Fruit fly (Drosophila melanogaster): ENCODE results near the gene spri.
A peak's percentile ranks its signal among the peaks of the same experiment; 100 is the strongest.

Gene spri

DNA sequence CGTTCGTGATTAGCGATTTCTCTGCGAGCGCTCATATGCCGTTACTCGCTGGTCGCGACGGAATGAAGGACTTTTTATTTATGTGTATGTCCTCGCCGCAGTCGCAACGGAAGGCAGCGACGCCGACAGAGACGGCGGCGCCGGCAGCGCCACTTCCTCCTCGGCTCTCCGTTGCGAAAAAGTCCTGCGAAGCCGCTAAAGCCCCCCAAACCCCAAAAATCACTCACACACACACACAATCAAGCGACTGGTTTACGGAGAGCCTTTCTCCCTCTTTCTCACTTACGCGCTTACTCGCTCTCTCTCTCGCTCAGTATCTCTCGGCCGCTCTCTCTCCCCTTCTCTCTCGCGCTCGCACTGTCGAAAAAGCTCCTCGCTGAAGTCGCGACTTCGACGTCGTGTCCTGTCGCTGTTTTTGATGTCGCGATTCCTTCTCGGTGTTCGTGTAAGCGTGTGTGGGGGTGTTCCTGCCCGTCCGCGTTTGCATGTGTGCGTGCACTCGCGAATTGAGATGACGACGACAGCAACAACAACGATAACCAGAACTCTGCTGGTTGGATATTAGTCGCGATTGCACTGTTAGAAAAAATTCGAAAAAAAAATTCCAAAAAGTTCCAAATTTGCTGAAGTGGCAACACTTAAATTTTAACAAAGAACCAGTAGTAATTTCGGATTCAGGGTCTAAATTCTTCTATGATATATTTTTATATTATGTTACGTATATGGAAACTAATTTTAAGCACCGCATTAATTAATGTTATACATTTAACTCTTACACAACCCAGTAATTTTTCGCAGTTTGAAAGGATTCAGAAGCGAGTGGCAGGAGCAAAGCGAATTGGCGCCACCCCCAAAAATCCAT, 35.2 kb upstream of the spri start, which contains the start of gene CG43347 (continued):
- no peak for TF ChIP-seq Doc3 (GFP tag; IDR thresholded peaks at IDR 0.05; ENCODE audit: partially characterized antibody)
- TF ChIP-seq CG5245 (GFP tag; optimal IDR thresholded peaks at IDR 0.05), result no peak
- peak; percentile 70 for TF ChIP-seq odd (GFP tag; optimal IDR thresholded peaks at IDR 0.05)
- peak; percentile 53 for TF ChIP-seq D19B (GFP tag; optimal IDR thresholded peaks at IDR 0.05)
- TF ChIP-seq Bgb (GFP tag; IDR thresholded peaks at IDR 0.05; ENCODE audit: partially characterized antibody), result no peak
- TF ChIP-seq CG14710 (tag; optimal IDR thresholded peaks at IDR 0.05), result peak; percentile 43
- TF ChIP-seq wor (GFP tag; IDR thresholded peaks at IDR 0.05), result peak; percentile 20; the same call in 1 of the 2 replicates
- TF ChIP-seq bsh (GFP tag; optimal IDR thresholded peaks at IDR 0.05), result peak in 1 of 2 experiments; percentile 72
- TF ChIP-seq Trl (optimal IDR thresholded peaks at IDR 0.05), result peak; percentile 58 to 70
- TF ChIP-seq Trl (GFP tag; optimal IDR thresholded peaks at IDR 0.05), result no peak
- TF ChIP-seq CG10462 (GFP tag; optimal IDR thresholded peaks at IDR 0.05), result no peak
- TF ChIP-seq Ravus (GFP tag; IDR thresholded peaks at IDR 0.05), result no peak
- TF ChIP-seq CG4328 (GFP tag; optimal IDR thresholded peaks at IDR 0.05), result peak; percentile 61
- no peak; the same call in 1 of the 2 replicates for TF ChIP-seq CG5953 (GFP tag; IDR thresholded peaks at IDR 0.05)
- peak; percentile 76 for TF ChIP-seq CG18619 (GFP tag; optimal IDR thresholded peaks at IDR 0.05)
- TF ChIP-seq Atf6 (GFP tag; IDR thresholded peaks at IDR 0.05), result peak; percentile 61; the same call in 1 of the 2 replicates
- no peak for TF ChIP-seq CG9609 (GFP tag; optimal IDR thresholded peaks at IDR 0.05)
- no peak for TF ChIP-seq ssp (GFP tag; IDR thresholded peaks at IDR 0.05)
- no peak for TF ChIP-seq corto (GFP tag; optimal IDR thresholded peaks at IDR 0.05)
- no peak for TF ChIP-seq dimm (GFP tag; IDR thresholded peaks at IDR 0.05)
- TF ChIP-seq trem (tag; optimal IDR thresholded peaks at IDR 0.05), result peak; percentile 11
- no peak for TF ChIP-seq wek (GFP tag; optimal IDR thresholded peaks at IDR 0.05)
- no peak for TF ChIP-seq HLHmδ (GFP tag; optimal IDR thresholded peaks at IDR 0.05)
- peak; percentile 55 for TF ChIP-seq vvl (GFP tag; IDR thresholded peaks at IDR 0.05)
- peak; percentile 38; the same call in 1 of the 2 replicates for TF ChIP-seq CG7372 (GFP tag; IDR thresholded peaks at IDR 0.05)
- TF ChIP-seq Rx (GFP tag; IDR thresholded peaks at IDR 0.05), result 0 out of 2 replicates have a peak, but pooled peaks have one; percentile 18
- peak; percentile 92 for TF ChIP-seq Ets65A (GFP tag)
- TF ChIP-seq CG31365 (tag; optimal IDR thresholded peaks at IDR 0.05), result peak; percentile 22
- no peak for TF ChIP-seq gfzf (GFP tag; optimal IDR thresholded peaks at IDR 0.05)
- TF ChIP-seq nmo (GFP tag; optimal IDR thresholded peaks at IDR 0.05), result peak; percentile 77
- TF ChIP-seq Eip74EF (GFP tag; optimal IDR thresholded peaks at IDR 0.05), result peak in 1 of 2 experiments; percentile 51
- TF ChIP-seq shn (GFP tag; optimal IDR thresholded peaks at IDR 0.05), result no peak
- no peak for TF ChIP-seq bbx (GFP tag; IDR thresholded peaks at IDR 0.05; ENCODE audit: partially characterized antibody)
- TF ChIP-seq CG34224 (GFP tag; IDR thresholded peaks at IDR 0.05; ENCODE audit: partially characterized antibody), result no peak
- peak; percentile 56 for TF ChIP-seq nerfin-1 (tag; optimal IDR thresholded peaks at IDR 0.05)
- TF ChIP-seq ac (GFP tag; optimal IDR thresholded peaks at IDR 0.05), result no peak
- TF ChIP-seq CG8765 (GFP tag; IDR thresholded peaks at IDR 0.05), result no peak
- peak; percentile 61 for TF ChIP-seq CG6683 (GFP tag; optimal IDR thresholded peaks at IDR 0.05)
- TF ChIP-seq lov (optimal IDR thresholded peaks at IDR 0.05), result no peak
- no peak for TF ChIP-seq lov (GFP tag; IDR thresholded peaks at IDR 0.05)
- no peak for TF ChIP-seq cas (GFP tag; IDR thresholded peaks at IDR 0.05)
- TF ChIP-seq danr (GFP tag; IDR thresholded peaks at IDR 0.05), result no peak
- TF ChIP-seq knrl (GFP tag; IDR thresholded peaks at IDR 0.05; ENCODE audit: partially characterized antibody), result no peak
- TF ChIP-seq CG8290 (GFP tag; optimal IDR thresholded peaks at IDR 0.05), result no peak
- no peak for TF ChIP-seq CG8290 (tag; optimal IDR thresholded peaks at IDR 0.05)
- no peak for TF ChIP-seq stwl (tag; optimal IDR thresholded peaks at IDR 0.05)
- peak; percentile 73 for TF ChIP-seq CG9727 (GFP tag; optimal IDR thresholded peaks at IDR 0.05)
- peak; percentile 22 for TF ChIP-seq zfh2 (GFP tag; optimal IDR thresholded peaks at IDR 0.05)
- no peak for TF ChIP-seq CG4707 (GFP tag; optimal IDR thresholded peaks at IDR 0.05)

Data from whole organism, embryonic.